Worm (Caenorhabditis elegans): ENCODE data around the gene tag-153.

ce11 chrV:9273587-9273986, 49.3 kb upstream of the tag-153 start:
- no peak for TF ChIP-seq ztf-11 (tag; optimal IDR thresholded peaks at IDR 0.05)
- TF ChIP-seq ceh-82 (tag; optimal IDR thresholded peaks at IDR 0.05) = no peak
- TF ChIP-seq ztf-4 (tag; optimal IDR thresholded peaks at IDR 0.05) = no peak
